Fruit fly (Drosophila melanogaster): ENCODE results near the gene primo-1.
A peak's percentile ranks its signal among the peaks of the same experiment; 100 is the strongest.

The primo-1 gene

dm6 chr3R:13716827-13717226 is 5.2 kb upstream of the primo-1 start:
- TF ChIP-seq fkh (GFP tag; optimal IDR thresholded peaks at IDR 0.05) (no peak), Ets96B (tag; optimal IDR thresholded peaks at IDR 0.05) (peak; percentile 64), Smox (GFP tag; optimal IDR thresholded peaks at IDR 0.05) (peak; percentile 51), Hr38 (GFP tag; optimal IDR thresholded peaks at IDR 0.05) (peak; percentile 64), eg (GFP tag; IDR thresholded peaks at IDR 0.05) (peak; percentile 96), Gug (GFP tag; IDR thresholded peaks at IDR 0.05) (peak; percentile 92), lz (GFP tag; optimal IDR thresholded peaks at IDR 0.05) (peak; percentile 73), Eip75B (GFP tag; optimal IDR thresholded peaks at IDR 0.05) (peak; percentile 88), cyc (GFP tag; optimal IDR thresholded peaks at IDR 0.05) (peak; percentile 63), svp (GFP tag) (peak; percentile 73), Hr4 (GFP tag; optimal IDR thresholded peaks at IDR 0.05) (peak; percentile 88), esn (GFP tag; optimal IDR thresholded peaks at IDR 0.05) (peak; percentile 70), CG3032 (tag; optimal IDR thresholded peaks at IDR 0.05) (peak; percentile 75), CG9139 (GFP tag; optimal IDR thresholded peaks at IDR 0.05) (peak; percentile 13), CG32006 (GFP tag; optimal IDR thresholded peaks at IDR 0.05) (peak; percentile 93), Eip78C (GFP tag) (peak; percentile 99), CG11294 (GFP tag; IDR thresholded peaks at IDR 0.05) (peak; percentile 86), salr (GFP tag; optimal IDR thresholded peaks at IDR 0.05) (peak; percentile 64 to 77), spab (GFP tag; optimal IDR thresholded peaks at IDR 0.05) (peak; percentile 64), CG34406 (GFP tag; optimal IDR thresholded peaks at IDR 0.05) (peak; percentile 51), CG7368 (GFP tag; optimal IDR thresholded peaks at IDR 0.05) (peak; percentile 68), CG4318 (GFP tag; optimal IDR thresholded peaks at IDR 0.05) (peak; percentile 87), CG10669 (GFP tag; optimal IDR thresholded peaks at IDR 0.05) (peak; percentile 70), CG1621 (tag; optimal IDR thresholded peaks at IDR 0.05) (peak; percentile 80), acj6 (GFP tag; optimal IDR thresholded peaks at IDR 0.05) (peak; percentile 80), dac (GFP tag; optimal IDR thresholded peaks at IDR 0.05) (peak; percentile 88), CG16779 (tag; optimal IDR thresholded peaks at IDR 0.05) (peak; percentile 66), CG6276 (GFP tag; optimal IDR thresholded peaks at IDR 0.05) (peak; percentile 87), CG6792 (GFP tag; optimal IDR thresholded peaks at IDR 0.05) (peak; percentile 81), topi (GFP tag; optimal IDR thresholded peaks at IDR 0.05) (peak; percentile 59), achi (GFP tag; optimal IDR thresholded peaks at IDR 0.05) (peak; percentile 82), CG8319 (GFP tag; optimal IDR thresholded peaks at IDR 0.05) (peak; percentile 56), CG6808 (GFP tag; optimal IDR thresholded peaks at IDR 0.05) (peak; percentile 71), vri (GFP tag; optimal IDR thresholded peaks at IDR 0.05) (no peak), CG31627 (GFP tag; optimal IDR thresholded peaks at IDR 0.05) (peak; percentile 57), CG11902 (GFP tag; optimal IDR thresholded peaks at IDR 0.05) (peak; percentile 30), CG3919 (GFP tag; optimal IDR thresholded peaks at IDR 0.05) (peak; percentile 85), OdsH (GFP tag; optimal IDR thresholded peaks at IDR 0.05) (peak; percentile 87), Sox15 (GFP tag; optimal IDR thresholded peaks at IDR 0.05) (peak; percentile 40), Hr39 (GFP tag; optimal IDR thresholded peaks at IDR 0.05) (peak; percentile 67), Lpt (GFP tag; optimal IDR thresholded peaks at IDR 0.05) (peak; percentile 86), CG8119 (GFP tag; IDR thresholded peaks at IDR 0.05) (peak; percentile 95), CG8632 (GFP tag; optimal IDR thresholded peaks at IDR 0.05) (peak; percentile 57), Met (GFP tag; optimal IDR thresholded peaks at IDR 0.05) (peak; percentile 56), Blimp-1 (GFP tag; optimal IDR thresholded peaks at IDR 0.05) (no peak), CG11762 (GFP tag; optimal IDR thresholded peaks at IDR 0.05; ENCODE audit: insufficient read depth) (peak; percentile 64), net (GFP tag; optimal IDR thresholded peaks at IDR 0.05) (peak; percentile 82), dsx (GFP tag; optimal IDR thresholded peaks at IDR 0.05; ENCODE audit: poor library complexity, severe bottlenecking) (peak; percentile 70), CG6854 (GFP tag; optimal IDR thresholded peaks at IDR 0.05) (no peak), ss (GFP tag; optimal IDR thresholded peaks at IDR 0.05) (peak; percentile 90 to 91), Sox102F (GFP tag; optimal IDR thresholded peaks at IDR 0.05) (peak; percentile 49), CG15336 (GFP tag; IDR thresholded peaks at IDR 0.05) (peak; percentile 93)
